Worm (Caenorhabditis elegans) whole organism, dauer: ENCODE data around the gene F41H8.2.

Source experiments
- unc-62 ChIP-seq: sonication (generic microtip); optimal IDR thresholded peaks from 2 replicates; lab custom pipeline; 2017; ENCODE audit warnings: missing biosample characterization, missing genetic modification reagents, missing genetic modification characterization

The F41H8.2 gene

ce11 chrV:826097-826496 is at the start of gene F41H8.2:
F41H8.2 (plus strand) TSS chrV:826397.
- TF ChIP-seq unc-62 (GFP tag; lab: Kevin White, UChicago), result no peak

- no peak for TF ChIP-seq unc-62 (GFP tag; lab: Kevin White, UChicago)
These were observed 48.9 kb upstream of the F41H8.2 start, which contains the start of gene R09E12.9 for ce11 chrV:777285-777684. R09E12.9 (plus strand) TSS chrV:777600.

DNA sequence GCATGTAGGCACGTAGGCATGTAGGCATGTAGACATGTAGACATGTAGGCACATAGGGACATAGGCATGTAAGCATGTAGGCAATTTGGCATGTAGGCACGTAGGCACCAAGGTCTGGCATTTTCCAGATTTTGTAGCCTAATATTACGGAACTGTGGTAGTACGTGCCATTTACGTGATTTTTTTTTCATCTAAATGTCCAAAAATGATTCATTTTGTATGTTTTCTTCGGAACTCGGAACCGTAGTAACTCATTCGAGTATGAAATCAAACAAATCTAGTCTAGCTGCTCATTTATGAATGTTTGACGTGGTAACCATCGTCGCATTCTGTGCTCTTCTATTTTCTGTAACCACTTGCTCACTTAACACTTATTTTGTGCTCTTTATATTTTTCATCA is 47.9 kb upstream of the F41H8.2 start, which contains the start of gene srbc-59:
TSS of gene srbc-59 (plus strand) at position 301 of the 400 bp plus-strand sequence.
- no peak for TF ChIP-seq unc-62 (GFP tag; lab: Kevin White, UChicago)

- no peak for TF ChIP-seq unc-62 (GFP tag; lab: Kevin White, UChicago)
These were observed 46.2 kb upstream of the F41H8.2 start, which contains the start of gene srbc-60 for ce11 chrV:779999-780398. srbc-60 (plus strand) TSS chrV:780299.

DNA sequence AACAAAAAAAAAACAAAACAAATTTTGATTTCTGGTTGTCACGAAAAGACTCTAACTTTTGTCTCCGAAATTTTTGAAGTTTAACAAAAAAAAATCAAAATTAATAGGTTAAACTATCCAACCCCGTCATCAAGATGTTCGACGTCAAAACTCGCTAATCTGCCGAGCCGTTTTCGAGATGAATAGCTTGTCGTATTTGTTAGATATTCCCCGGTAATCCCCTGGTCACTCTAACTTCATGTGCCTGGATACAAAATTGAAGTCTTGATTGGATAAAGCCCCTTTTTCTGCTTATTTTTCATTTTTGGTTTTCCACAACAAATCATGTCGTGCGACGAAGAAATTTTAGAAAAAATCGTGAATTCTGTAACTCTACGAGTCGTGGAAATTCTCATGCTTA is 43.8 kb upstream of the F41H8.2 start, which contains the start of gene srab-16:
TSS of gene srab-16 (plus strand) at position 301 of the 400 bp plus-strand sequence.
- no peak for TF ChIP-seq unc-62 (GFP tag; lab: Kevin White, UChicago)

DNA sequence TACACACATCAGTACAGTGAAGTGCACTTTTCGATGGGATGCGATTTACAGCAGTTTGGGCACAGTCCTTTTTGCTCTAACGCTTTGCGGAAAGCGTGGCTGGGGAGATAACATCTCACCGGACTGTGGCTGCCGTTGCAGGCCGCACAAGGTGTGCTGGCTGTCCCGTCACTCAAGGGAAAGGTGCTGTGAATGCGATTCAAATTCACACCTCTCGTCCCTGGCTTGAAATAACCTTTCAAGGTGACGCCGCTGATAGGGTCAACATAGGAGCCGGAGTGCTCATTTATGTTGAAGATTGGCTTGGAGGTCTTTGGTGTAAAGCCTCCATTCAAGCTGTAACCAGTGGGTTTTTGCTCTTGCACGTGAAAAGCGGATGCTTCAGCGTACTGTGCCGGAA is 32.1 kb upstream of the F41H8.2 start:
- TF ChIP-seq unc-62 (GFP tag; lab: Kevin White, UChicago), result no peak

ce11 chrV:797241-797640 is 29.0 kb upstream of the F41H8.2 start:
- TF ChIP-seq unc-62 (GFP tag; lab: Kevin White, UChicago), result no peak

DNA sequence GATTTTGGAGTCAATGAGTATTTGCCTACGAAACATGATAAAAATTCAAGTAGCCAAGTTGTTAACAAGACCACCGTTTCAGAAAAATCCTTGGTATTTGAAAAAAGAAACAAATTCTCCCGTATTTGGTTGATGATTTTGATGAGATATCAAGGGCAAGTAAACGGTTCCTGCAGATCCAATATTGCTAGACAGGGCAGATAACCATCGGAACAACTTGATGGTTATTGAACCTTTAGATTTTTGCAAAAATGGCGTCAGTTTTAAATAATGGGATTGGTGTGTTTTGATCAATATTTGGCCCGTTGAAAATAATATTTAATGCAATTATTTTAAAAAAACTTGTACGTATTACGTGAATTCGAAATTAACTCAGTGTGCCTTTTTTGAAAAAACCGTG is 25.9 kb upstream of the F41H8.2 start:
- no peak for TF ChIP-seq unc-62 (GFP tag; lab: Kevin White, UChicago)

DNA sequence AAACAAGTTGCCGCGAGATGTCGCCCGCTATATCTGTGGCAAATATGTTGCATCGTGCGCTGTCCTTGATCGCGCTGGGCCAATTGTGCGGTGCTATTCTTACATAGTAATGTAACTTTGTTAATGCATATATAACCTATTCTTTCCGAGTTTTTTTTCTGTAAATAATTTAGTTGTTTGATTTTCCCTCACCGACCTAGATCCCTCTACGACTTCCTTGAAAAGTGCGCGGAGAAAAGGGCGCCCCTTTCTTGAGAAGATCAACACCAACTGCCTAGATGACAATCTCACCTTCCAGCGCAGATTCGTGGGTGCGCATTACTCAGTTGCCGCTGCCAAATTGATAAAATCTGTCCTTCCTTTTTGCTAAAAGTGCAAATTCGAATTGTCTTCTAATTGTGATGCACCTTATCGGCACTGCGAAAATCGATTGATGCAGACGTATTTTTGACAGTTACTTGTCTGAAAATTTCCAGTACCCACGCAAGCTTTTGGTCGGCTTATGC is 24.6 kb upstream of the F41H8.2 start:
- no peak for TF ChIP-seq unc-62 (GFP tag; lab: Kevin White, UChicago)

DNA sequence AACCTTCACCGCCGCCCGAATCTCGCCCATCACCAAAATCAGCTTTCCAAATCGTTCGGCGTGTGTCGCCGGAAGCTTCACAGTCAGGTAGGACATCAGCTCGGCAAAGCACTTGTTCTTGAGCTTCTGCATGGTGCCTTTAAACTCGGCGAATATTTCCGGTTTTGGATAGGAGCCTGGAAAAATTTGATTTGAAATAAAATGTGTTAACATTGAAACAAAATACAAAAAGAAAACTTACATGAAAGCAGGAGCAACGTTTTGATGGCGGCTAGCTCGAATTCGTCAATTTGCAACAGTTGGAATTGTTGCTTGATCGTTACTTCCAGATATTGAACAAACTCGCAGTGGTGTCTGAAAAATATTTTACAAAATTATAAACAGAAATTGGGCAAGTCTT is 23.5 kb upstream of the F41H8.2 start:
- no peak for TF ChIP-seq unc-62 (GFP tag; lab: Kevin White, UChicago)

DNA sequence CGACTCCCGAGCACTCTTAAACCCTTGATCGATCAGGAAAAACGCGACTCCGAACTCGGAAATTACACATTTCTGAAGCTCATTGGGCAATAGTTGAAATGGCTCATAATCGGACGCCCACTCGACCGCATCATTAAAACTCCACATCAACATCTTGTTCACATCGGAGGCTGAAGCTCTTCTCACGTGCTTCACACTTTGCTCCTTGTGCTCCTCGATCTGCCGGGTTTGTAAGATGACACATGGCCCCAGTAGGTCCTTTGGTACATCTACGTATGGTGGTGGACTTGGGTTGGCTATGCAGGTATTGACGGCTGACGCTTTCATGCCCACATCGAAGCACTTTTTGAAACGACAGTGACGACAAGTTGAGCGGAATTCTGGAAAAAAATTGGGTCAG is 22.7 kb upstream of the F41H8.2 start:
- no peak for TF ChIP-seq unc-62 (GFP tag; lab: Kevin White, UChicago)

- no peak for TF ChIP-seq unc-62 (GFP tag; lab: Kevin White, UChicago)
These were observed 21.7 kb upstream of the F41H8.2 start, which contains the start of gene nhr-270 for ce11 chrV:804485-804884. nhr-270 (minus strand) TSS chrV:804741.

DNA sequence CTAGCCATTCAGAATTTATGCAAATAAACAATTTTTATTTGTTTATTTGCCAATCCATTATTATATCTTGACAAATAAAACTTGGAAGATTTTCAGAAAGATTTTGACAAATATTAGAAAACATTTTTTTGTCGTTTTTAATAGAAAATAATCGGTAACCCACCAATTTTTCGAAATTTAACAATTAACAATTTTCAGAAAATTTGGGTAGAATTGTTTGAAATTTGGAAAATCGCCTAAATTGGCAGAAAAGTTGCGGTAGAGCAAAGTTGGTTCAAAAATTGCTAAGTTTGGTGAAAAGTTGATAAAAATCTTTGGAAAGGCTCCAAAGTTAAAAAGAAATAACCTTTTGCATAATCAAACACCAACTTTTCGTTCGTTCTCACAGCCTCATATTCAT is 17.9 kb upstream of the F41H8.2 start:
- TF ChIP-seq unc-62 (GFP tag; lab: Kevin White, UChicago), result no peak

DNA sequence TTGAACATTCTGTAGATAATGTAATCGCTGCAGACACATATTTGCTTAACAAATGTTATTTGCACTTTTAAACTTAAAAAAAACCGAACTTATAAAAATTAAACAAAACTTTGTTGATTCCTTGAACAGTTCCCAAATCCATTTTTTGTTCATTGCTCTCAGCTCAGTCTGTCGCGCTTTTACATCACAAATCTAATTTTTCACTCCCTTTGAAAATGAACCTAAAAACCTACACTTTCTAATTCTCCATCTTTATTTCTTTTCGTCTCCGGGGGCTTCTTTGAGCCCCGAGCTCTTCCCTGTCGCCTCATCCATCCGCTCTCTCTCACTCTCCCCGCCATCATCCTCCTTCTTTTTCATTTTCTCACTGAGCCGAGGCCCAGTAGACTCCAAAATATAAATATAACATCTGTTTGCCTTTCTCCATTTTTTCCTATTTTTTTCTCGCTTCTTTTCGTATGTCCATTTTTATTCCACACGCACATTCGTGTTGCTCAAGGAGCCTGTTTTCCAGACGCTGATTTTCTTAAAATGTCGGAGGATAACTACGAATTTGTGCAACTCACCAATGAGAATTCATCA is 15.8 kb upstream of the F41H8.2 start, which contains the start of gene R13D11.4:
TSS of gene R13D11.4 (plus strand) at position 532 of the 582 bp plus-strand sequence.
- no peak for TF ChIP-seq unc-62 (GFP tag; lab: Kevin White, UChicago)

DNA sequence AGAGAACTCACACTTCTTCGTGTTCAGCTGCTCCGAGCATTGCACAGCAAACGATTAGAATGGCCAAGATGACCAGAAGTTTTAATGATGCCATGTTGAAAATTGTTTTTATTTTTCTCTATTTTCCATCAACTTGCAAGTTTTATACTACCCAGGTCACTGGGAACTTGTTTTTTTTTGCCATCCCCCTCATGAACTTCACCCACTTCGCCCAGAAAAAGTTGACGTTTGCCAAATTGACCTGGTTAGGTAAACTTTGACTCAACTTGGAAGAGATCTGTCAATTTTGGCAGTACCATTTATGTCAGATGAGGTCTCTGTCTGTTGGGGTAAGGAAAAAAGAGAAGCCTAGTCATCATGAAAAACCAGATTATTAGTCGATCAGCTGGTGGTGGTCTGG is 13.1 kb upstream of the F41H8.2 start, which contains the start of gene R13D11.10:
TSS of gene R13D11.10 (minus strand) at position 101 of the 400 bp plus-strand sequence.
- TF ChIP-seq unc-62 (GFP tag; lab: Kevin White, UChicago), result no peak

ce11 chrV:814716-815115 is 11.5 kb upstream of the F41H8.2 start, which contains the start of gene R13D11.3:
R13D11.3 (plus strand) TSS chrV:815016.
- no peak for TF ChIP-seq unc-62 (GFP tag; lab: Kevin White, UChicago)

ce11 chrV:817182-817581 is 9.0 kb upstream of the F41H8.2 start, which contains the start of gene R13D11.1:
R13D11.1 (plus strand) TSS chrV:817482.
- no peak for TF ChIP-seq unc-62 (GFP tag; lab: Kevin White, UChicago)
